Worm (Caenorhabditis elegans) whole organism, L4 larva: ENCODE results near the gene sca-1.

Experiments
- F10B5.3 ChIP-seq: sonication (generic microtip); optimal IDR thresholded peaks from 2 replicates; lab custom pipeline; 2016; ENCODE audit warnings: mild to moderate bottlenecking, missing genetic modification characterization, missing compliant biosample characterization
- F44E2.7 ChIP-seq: fragments of 200-800 bp; sonication (Bioruptor generic); IDR thresholded peaks from 2 replicates; pipeline ENCODE4 v2.1.2; 2022; ENCODE audit warnings: missing genetic modification characterization, missing compliant biosample characterization
- F49E8.2 ChIP-seq: sonication (generic microtip); optimal IDR thresholded peaks from 2 replicates; lab custom pipeline; 2016; ENCODE audit warnings: missing compliant biosample characterization, mild to moderate bottlenecking, missing genetic modification characterization, borderline replicate concordance
- R02D3.7 ChIP-seq: fragments of 150-350 bp; sonication (generic microtip); optimal IDR thresholded peaks from 3 replicates; lab custom pipeline; 2014; ENCODE audit warnings: missing biosample characterization, missing genetic modification characterization
- T20F7.1 ChIP-seq: fragments of 200-800 bp; sonication (Bioruptor generic); optimal IDR thresholded peaks from 2 replicates; lab custom pipeline; 2018; ENCODE audit warnings: mild to moderate bottlenecking, missing genetic modification characterization, missing compliant biosample characterization
- T26A8.4 ChIP-seq: fragments of 200-800 bp; sonication (Bioruptor generic); IDR thresholded peaks from 2 replicates; pipeline ENCODE4 v1.3.6; 2022; ENCODE audit warnings: missing genetic modification characterization, missing compliant biosample characterization
- ZK546.5 ChIP-seq, 2 experiments: sonication (generic microtip); optimal IDR thresholded peaks; 2 replicates each; lab custom pipeline; 2017; ENCODE audit warnings: missing biosample characterization in 2 of 2, missing genetic modification characterization in 2 of 2
- aha-1 ChIP-seq: fragments of 150-350 bp; peaks from one replicate; lab custom pipeline; 2014; ENCODE audit warnings: missing biosample characterization, missing genetic modification characterization
- arid-1 ChIP-seq: fragments of 200-800 bp; sonication (Bioruptor generic); conservative IDR thresholded peaks from 2 replicates; pipeline ENCODE4 v1.3.6; 2022; ENCODE audit warnings: missing genetic modification reagents, missing genetic modification characterization, missing compliant biosample characterization
- ceh-44 ChIP-seq: fragments of 200-800 bp; sonication (Bioruptor generic); IDR thresholded peaks from 2 replicates; pipeline ENCODE4 v1.3.6; 2022; ENCODE audit warnings: missing genetic modification reagents, missing genetic modification characterization, missing compliant biosample characterization
- ceh-82 ChIP-seq: sonication (generic microtip); optimal IDR thresholded peaks from 2 replicates; lab custom pipeline; 2017; ENCODE audit warnings: missing biosample characterization, missing genetic modification characterization
- daf-12 ChIP-seq: fragments of 150-350 bp; optimal IDR thresholded peaks from 2 replicates; lab custom pipeline; 2014; ENCODE audit warnings: missing biosample characterization, missing genetic modification reagents, missing genetic modification characterization
- daf-16 ChIP-seq, 3 experiments: sonication (generic microtip); optimal IDR thresholded peaks; 2 replicates each; lab custom pipeline; 2016 to 2017; ENCODE audit warnings: missing genetic modification characterization in 3 of 3, missing genetic modification reagents in 3 of 3, mild to moderate bottlenecking in 2 of 3, missing compliant biosample characterization in 2 of 3, missing biosample characterization in 1 of 3, moderate library complexity in 1 of 3
- daf-8 ChIP-seq: fragments of 200-800 bp; sonication (Bioruptor generic); IDR thresholded peaks from 2 replicates; pipeline ENCODE4 v1.3.6; 2022; ENCODE audit warnings: missing genetic modification characterization, missing compliant biosample characterization
- dmd-6 ChIP-seq: fragments of 200-800 bp; sonication (Bioruptor generic); IDR thresholded peaks from 2 replicates; pipeline ENCODE4 v1.3.6; 2022; ENCODE audit warnings: missing genetic modification reagents, missing genetic modification characterization, missing compliant biosample characterization
- duxl-1 ChIP-seq: sonication (generic microtip); optimal IDR thresholded peaks from 2 replicates; lab custom pipeline; 2016; ENCODE audit warnings: mild to moderate bottlenecking, missing genetic modification characterization, moderate library complexity, missing compliant biosample characterization; ENCODE audit not compliant: poor library complexity
- dve-1 ChIP-seq: sonication (generic microtip); optimal IDR thresholded peaks from 2 replicates; lab custom pipeline; 2017; ENCODE audit warnings: antibody characterized with exemption, mild to moderate bottlenecking, missing genetic modification characterization, missing compliant biosample characterization; ENCODE audit not compliant: insufficient read depth
- egl-43 ChIP-seq: fragments of 200-800 bp; sonication (Bioruptor generic); IDR thresholded peaks from 2 replicates; pipeline ENCODE4 v1.3.6; 2022; ENCODE audit warnings: missing genetic modification reagents, missing genetic modification characterization, missing compliant biosample characterization
- fkh-10 ChIP-seq: fragments of 150-350 bp; optimal IDR thresholded peaks from 2 replicates; lab custom pipeline; 2014; ENCODE audit warnings: missing biosample characterization, missing genetic modification reagents, missing genetic modification characterization
- fos-1 ChIP-seq: fragments of 150-350 bp; optimal IDR thresholded peaks from 2 replicates; lab custom pipeline; 2014; ENCODE audit warnings: missing biosample characterization, missing genetic modification characterization
- gei-8 ChIP-seq: fragments of 200-800 bp; sonication (Bioruptor generic); optimal IDR thresholded peaks from 2 replicates; lab custom pipeline; 2018; ENCODE audit warnings: mild to moderate bottlenecking, missing genetic modification characterization, missing compliant biosample characterization
- hlh-11 ChIP-seq: fragments of 200-800 bp; sonication (Bioruptor generic); optimal IDR thresholded peaks from 2 replicates; lab custom pipeline; 2018; ENCODE audit warnings: mild to moderate bottlenecking, missing genetic modification characterization, missing compliant biosample characterization
- hmg-1.1 ChIP-seq: fragments of 200-800 bp; sonication (Bioruptor generic); IDR thresholded peaks from 2 replicates; pipeline ENCODE4 v1.3.6; 2022; ENCODE audit warnings: missing genetic modification reagents, missing genetic modification characterization, missing compliant biosample characterization
- jun-1 ChIP-seq: fragments of 150-350 bp; optimal IDR thresholded peaks from 2 replicates; lab custom pipeline; 2014; ENCODE audit warnings: missing biosample characterization, missing genetic modification reagents, missing genetic modification characterization
- lir-3 ChIP-seq: sonication (generic microtip); optimal IDR thresholded peaks from 2 replicates; lab custom pipeline; 2016; ENCODE audit warnings: mild to moderate bottlenecking, missing genetic modification characterization, missing compliant biosample characterization
- lsy-2 ChIP-seq, 2 experiments: fragments of 150-350 bp in 1 of 2; sonication (generic microtip) in 1 of 2; optimal IDR thresholded peaks; 2 replicates each; lab custom pipeline; 2014 to 2017; ENCODE audit warnings: missing biosample characterization in 2 of 2, missing genetic modification characterization in 2 of 2
- madf-9 ChIP-seq: fragments of 200-800 bp; sonication (Bioruptor generic); conservative IDR thresholded peaks from 2 replicates; pipeline ENCODE4 v1.3.6; 2022; ENCODE audit warnings: missing genetic modification reagents, missing genetic modification characterization, missing compliant biosample characterization
- mdl-1 ChIP-seq, 2 experiments: fragments of 150-350 bp in 1 of 2; sonication (generic microtip) in 1 of 2; optimal IDR thresholded peaks; 2 replicates each; lab custom pipeline; 2014 to 2017; ENCODE audit warnings: missing biosample characterization in 2 of 2, missing genetic modification characterization in 2 of 2
- mes-2 ChIP-seq: sonication (generic microtip); optimal IDR thresholded peaks from 2 replicates; lab custom pipeline; 2016; ENCODE audit warnings: missing genotype, mild to moderate bottlenecking, missing genetic modification characterization, missing compliant biosample characterization; ENCODE audit not compliant: poor library complexity, severe bottlenecking
- mxl-2 ChIP-seq: fragments of 200-800 bp; sonication (Bioruptor generic); conservative IDR thresholded peaks from 2 replicates; pipeline ENCODE4 v1.3.6; 2022; ENCODE audit warnings: missing genetic modification reagents, missing genetic modification characterization, missing compliant biosample characterization
- nhr-11 ChIP-seq: fragments of 150-350 bp; optimal IDR thresholded peaks from 2 replicates; lab custom pipeline; 2014; ENCODE audit warnings: missing biosample characterization, missing genetic modification characterization
- nhr-111 ChIP-seq: fragments of 200-800 bp; sonication (Bioruptor generic); optimal IDR thresholded peaks from 2 replicates; lab custom pipeline; 2018; ENCODE audit warnings: mild to moderate bottlenecking, missing genetic modification characterization, missing compliant biosample characterization
- nhr-237 ChIP-seq: sonication (generic microtip); optimal IDR thresholded peaks from 2 replicates; lab custom pipeline; 2017; ENCODE audit warnings: missing biosample characterization, missing genetic modification characterization
- nhr-28 ChIP-seq: fragments of 150-350 bp; optimal IDR thresholded peaks from 2 replicates; lab custom pipeline; 2014; ENCODE audit warnings: missing biosample characterization, missing genetic modification characterization
- nhr-42 ChIP-seq: fragments of 200-800 bp; sonication (Bioruptor generic); IDR thresholded peaks from 2 replicates; pipeline ENCODE4 v1.3.6; 2022; ENCODE audit warnings: missing genetic modification characterization, missing compliant biosample characterization
- pqm-1 ChIP-seq: sonication (generic microtip); optimal IDR thresholded peaks from 2 replicates; lab custom pipeline; 2017; ENCODE audit warnings: missing biosample characterization, missing genetic modification characterization
- rbr-2 ChIP-seq: sonication (generic microtip); optimal IDR thresholded peaks from 2 replicates; lab custom pipeline; 2016; ENCODE audit warnings: missing genotype, missing genetic modification characterization, missing compliant biosample characterization
- sdz-12 ChIP-seq: fragments of 200-800 bp; sonication (Bioruptor generic); optimal IDR thresholded peaks from 2 replicates; lab custom pipeline; 2018; ENCODE audit warnings: mild to moderate bottlenecking, missing genetic modification characterization, missing compliant biosample characterization
- snpc-1.2 ChIP-seq: fragments of 200-800 bp; sonication (Bioruptor generic); IDR thresholded peaks from 2 replicates; pipeline ENCODE4 v1.3.6; 2022; ENCODE audit warnings: missing genetic modification reagents, missing genetic modification characterization, missing compliant biosample characterization
- snpc-4 ChIP-seq: fragments of 150-350 bp; optimal IDR thresholded peaks from 2 replicates; lab custom pipeline; 2014; ENCODE audit warnings: missing biosample characterization, missing genetic modification characterization
- spr-1 ChIP-seq: sonication (generic microtip); optimal IDR thresholded peaks from 2 replicates; lab custom pipeline; 2016; ENCODE audit warnings: mild to moderate bottlenecking, missing genetic modification characterization, missing compliant biosample characterization
- spr-3 ChIP-seq: fragments of 200-800 bp; sonication (Bioruptor generic); optimal IDR thresholded peaks from 2 replicates; lab custom pipeline; 2018; ENCODE audit warnings: mild to moderate bottlenecking, missing genetic modification characterization, missing compliant biosample characterization
- unc-130 ChIP-seq: sonication (generic microtip); optimal IDR thresholded peaks from 2 replicates; lab custom pipeline; 2016; ENCODE audit warnings: missing genetic modification reagents, missing genetic modification characterization, missing compliant biosample characterization
- unc-62 ChIP-seq, 3 experiments: fragments of 150-350 bp in 1 of 3; sonication (generic microtip); optimal IDR thresholded peaks in 2 of 3; peaks in 1 of 3; 1 replicate in 1 of 3; 2 replicates in 2 of 3; lab custom pipeline; 2014 to 2017; ENCODE audit warnings: missing biosample characterization in 3 of 3, missing genetic modification characterization in 3 of 3, missing genetic modification reagents in 3 of 3, missing genotype in 1 of 3
- zag-1 ChIP-seq: fragments of 150-350 bp; optimal IDR thresholded peaks from 2 replicates; lab custom pipeline; 2014; ENCODE audit warnings: missing biosample characterization, missing genetic modification characterization
- zfp-2 ChIP-seq: sonication (generic microtip); optimal IDR thresholded peaks from 2 replicates; lab custom pipeline; 2016; ENCODE audit warnings: mild to moderate bottlenecking, missing genetic modification characterization, missing compliant biosample characterization
- zip-11 ChIP-seq: fragments of 200-800 bp; sonication (Bioruptor generic); IDR thresholded peaks from 2 replicates; pipeline ENCODE4 v1.3.6; 2022; ENCODE audit warnings: missing genetic modification characterization, missing compliant biosample characterization
- zip-2 ChIP-seq: fragments of 150-350 bp; optimal IDR thresholded peaks from 2 replicates; lab custom pipeline; 2014; ENCODE audit warnings: missing biosample characterization, missing genetic modification characterization
- ztf-11 ChIP-seq: fragments of 150-350 bp; optimal IDR thresholded peaks from 2 replicates; lab custom pipeline; 2014; ENCODE audit warnings: missing biosample characterization, missing genetic modification characterization
- ztf-7 ChIP-seq: fragments of 150-350 bp; optimal IDR thresholded peaks from 2 replicates; lab custom pipeline; 2014; ENCODE audit warnings: missing biosample characterization, missing genetic modification characterization

sca-1 gene

ce11 chrIII:10819778-10820177 lies 3.1 kb upstream of the sca-1 start (continued):
- no peak for TF ChIP-seq snpc-4
- TF ChIP-seq mdl-1 (tag; optimal IDR thresholded peaks at IDR 0.05; lab: Kevin White, UChicago) = no peak
- TF ChIP-seq madf-9 = no peak
- no peak for TF ChIP-seq ceh-44 (GFP tag; lab: Robert Waterston, UW)
- TF ChIP-seq ztf-7 (tag; lab: Kevin White, UChicago) = no peak
- TF ChIP-seq snpc-1.2 = no peak
- 0 out of 2 replicates have a peak, but pooled peaks have one; percentile 45 for TF ChIP-seq mxl-2 (GFP tag; lab: Robert Waterston, UW)
- TF ChIP-seq daf-8 (GFP tag; lab: Robert Waterston, UW) = no peak
- TF ChIP-seq gei-8 (GFP tag; lab: Kevin White, UChicago) = peak; percentile 14
- TF ChIP-seq zfp-2 (tag; lab: Kevin White, UChicago) = no peak
- no peak for TF ChIP-seq ZK546.5 (tag; optimal IDR thresholded peaks at IDR 0.05; lab: Kevin White, UChicago)
- TF ChIP-seq spr-1 (tag; lab: Kevin White, UChicago) = no peak
- TF ChIP-seq nhr-42 = no peak
- peak; percentile 85 for TF ChIP-seq nhr-11 (tag; lab: Kevin White, UChicago)
- no peak for TF ChIP-seq egl-43 (GFP tag; lab: Robert Waterston, UW)
- no peak for TF ChIP-seq nhr-111 (GFP tag; lab: Kevin White, UChicago)
- TF ChIP-seq lir-3 (tag; lab: Kevin White, UChicago) = no peak
- no peak for TF ChIP-seq rbr-2 (tag; lab: Kevin White, UChicago)
- TF ChIP-seq R02D3.7 (tag; lab: Kevin White, UChicago) = no peak
- no peak for TF ChIP-seq spr-3 (GFP tag; lab: Kevin White, UChicago)
- TF ChIP-seq zag-1 (tag; lab: Kevin White, UChicago) = no peak
- no peak for TF ChIP-seq zip-11 (GFP tag; lab: Robert Waterston, UW)
- TF ChIP-seq zip-2 = no peak
- no peak for TF ChIP-seq arid-1 (GFP tag; lab: Robert Waterston, UW)
- TF ChIP-seq lsy-2 (tag; optimal IDR thresholded peaks at IDR 0.05; lab: Kevin White, UChicago) = peak in 1 of 2 experiments; percentile 53
- TF ChIP-seq ztf-11 = no peak
- peak; percentile 68 for TF ChIP-seq hlh-11 (tag; lab: Kevin White, UChicago)
- TF ChIP-seq jun-1 (tag; lab: Kevin White, UChicago) = no peak
- peak in 1 of 2 experiments; percentile 85 for TF ChIP-seq unc-62 (GFP tag; optimal IDR thresholded peaks at IDR 0.05 in 1 of 2; lab: Kevin White, UChicago)
- TF ChIP-seq unc-62 (tag; optimal IDR thresholded peaks at IDR 0.05; lab: Kevin White, UChicago) = no peak
- no peak for TF ChIP-seq fos-1
- TF ChIP-seq ceh-82 = no peak
- TF ChIP-seq aha-1 = peak; percentile 78
- TF ChIP-seq dve-1 = no peak
- no peak for TF ChIP-seq mes-2
- TF ChIP-seq T26A8.4 (GFP tag; lab: Robert Waterston, UW) = 0 out of 2 replicates have a peak, but pooled peaks have one; percentile 10
- peak; percentile 22; the same call in 1 of the 2 replicates for TF ChIP-seq hmg-1.1 (GFP tag; lab: Robert Waterston, UW)
- no peak for TF ChIP-seq nhr-237
- no peak for TF ChIP-seq unc-130 (GFP tag; lab: Kevin White, UChicago)
- no peak for TF ChIP-seq F44E2.7 (GFP tag; lab: Robert Waterston, UW)
- no peak for TF ChIP-seq F10B5.3 (tag; lab: Kevin White, UChicago)
- TF ChIP-seq, all 104 proteins: peak for 16

ce11 chrIII:10819257-10819656 lies 2.6 kb upstream of the sca-1 start:
- TF ChIP-seq lir-3 (tag; lab: Kevin White, UChicago) = no peak
- no peak for TF ChIP-seq duxl-1
- no peak for TF ChIP-seq zag-1 (tag; lab: Kevin White, UChicago)
- no peak for TF ChIP-seq jun-1 (tag; lab: Kevin White, UChicago)
- TF ChIP-seq dve-1 = peak; percentile 16
- peak; percentile 30 for TF ChIP-seq dmd-6
- no peak for TF ChIP-seq T20F7.1 (GFP tag; lab: Kevin White, UChicago)
- TF ChIP-seq pqm-1 = peak; percentile 34
- TF ChIP-seq nhr-28 (tag; lab: Kevin White, UChicago) = peak; percentile 11
- TF ChIP-seq daf-16 (GFP tag; optimal IDR thresholded peaks at IDR 0.05; lab: Kevin White, UChicago) = no peak
- TF ChIP-seq daf-16 (tag; optimal IDR thresholded peaks at IDR 0.05; lab: Kevin White, UChicago) = peak; percentile 49
- TF ChIP-seq daf-12 (tag; lab: Kevin White, UChicago) = no peak
- no peak for TF ChIP-seq sdz-12 (GFP tag; lab: Kevin White, UChicago)
- no peak for TF ChIP-seq F49E8.2 (tag; lab: Kevin White, UChicago)
- TF ChIP-seq fkh-10 (GFP tag; lab: Kevin White, UChicago) = no peak
